Fruit fly (Drosophila melanogaster) whole organism, adult: ENCODE results near the gene CG15773.

ENCODE experiments used
- CG11617 ChIP-seq: fragments of 200-800 bp; sonication (Bioruptor generic); optimal IDR thresholded peaks from 2 replicates; lab custom pipeline; 2017; ENCODE audit warnings: mild to moderate bottlenecking, missing biosample characterization, missing genetic modification reagents, missing genetic modification characterization
- CG12768 ChIP-seq: fragments of 200-800 bp; sonication (Bioruptor generic); optimal IDR thresholded peaks from 2 replicates; lab custom pipeline; 2017; ENCODE audit warnings: missing biosample characterization, missing genetic modification characterization, mild to moderate bottlenecking, moderate library complexity, missing genetic modification reagents
- CG14711 ChIP-seq: fragments of 200-800 bp; sonication (Bioruptor generic); optimal IDR thresholded peaks from 2 replicates; lab custom pipeline; 2018; ENCODE audit warnings: missing biosample characterization, mild to moderate bottlenecking, missing genetic modification characterization, moderate library complexity
- CG1620 ChIP-seq: fragments of 200-800 bp; sonication (Bioruptor generic); optimal IDR thresholded peaks from 2 replicates; lab custom pipeline; 2016; ENCODE audit warnings: missing biosample characterization, missing genetic modification characterization
- CG33017 ChIP-seq: fragments of 200-800 bp; sonication (Bioruptor generic); optimal IDR thresholded peaks from 2 replicates; lab custom pipeline; 2018; ENCODE audit warnings: missing biosample characterization, mild to moderate bottlenecking, missing genetic modification characterization, moderate library complexity
- CG5204 ChIP-seq: fragments of 200-800 bp; sonication (Bioruptor generic); optimal IDR thresholded peaks from 2 replicates; lab custom pipeline; 2016; ENCODE audit warnings: missing biosample characterization, missing genetic modification characterization
- CG7045 ChIP-seq: fragments of 200-800 bp; sonication (Bioruptor generic); optimal IDR thresholded peaks from 2 replicates; lab custom pipeline; 2017; ENCODE audit warnings: missing biosample characterization, mild to moderate bottlenecking, missing genetic modification characterization
- CG7101 ChIP-seq: fragments of 200-800 bp; sonication (Bioruptor generic); optimal IDR thresholded peaks from 2 replicates; lab custom pipeline; 2018; ENCODE audit warnings: missing biosample characterization, mild to moderate bottlenecking, missing genetic modification characterization, moderate library complexity
- Clk ChIP-seq: fragments of 200-800 bp; sonication (Bioruptor generic); optimal IDR thresholded peaks from 2 replicates; lab custom pipeline; 2017; ENCODE audit warnings: missing biosample characterization, missing genetic modification characterization
- Crg-1 ChIP-seq: fragments of 200-800 bp; sonication (Bioruptor generic); optimal IDR thresholded peaks from 2 replicates; lab custom pipeline; 2016; ENCODE audit warnings: missing biosample characterization, missing genetic modification characterization
- Hr96 ChIP-seq: fragments of 200-800 bp; sonication (Bioruptor generic); optimal IDR thresholded peaks from 2 replicates; lab custom pipeline; 2016; ENCODE audit warnings: missing biosample characterization, missing genetic modification characterization
- Mnt ChIP-seq: fragments of 200-800 bp; sonication (Bioruptor generic); optimal IDR thresholded peaks from 2 replicates; lab custom pipeline; 2016; ENCODE audit warnings: missing biosample characterization, mild to moderate bottlenecking, missing genetic modification characterization
- bab1 ChIP-seq: fragments of 200-800 bp; sonication (Bioruptor generic); optimal IDR thresholded peaks from 3 replicates; lab custom pipeline; 2019; ENCODE audit warnings: missing biosample characterization, mild to moderate bottlenecking, missing genetic modification characterization, moderate library complexity
- cic ChIP-seq: fragments of 200-800 bp; sonication (Bioruptor generic); optimal IDR thresholded peaks from 2 replicates; lab custom pipeline; 2017; ENCODE audit warnings: missing biosample characterization, mild to moderate bottlenecking, missing genetic modification characterization, moderate library complexity
- cnc ChIP-seq, 2 experiments: fragments of >200 bp; optimal IDR thresholded peaks; 2 replicates each; lab custom pipeline; 2017
- kay ChIP-seq: fragments of 200-800 bp; sonication (Bioruptor generic); peaks from one replicate; lab custom pipeline; 2016; ENCODE audit warnings: missing biosample characterization, missing genetic modification characterization, borderline replicate concordance
- ovo ChIP-seq: fragments of 200-800 bp; sonication (Bioruptor generic); optimal IDR thresholded peaks from 2 replicates; lab custom pipeline; 2016; ENCODE audit warnings: missing biosample characterization, missing genetic modification characterization
- pad ChIP-seq: fragments of 200-800 bp; sonication (Bioruptor generic); optimal IDR thresholded peaks from 3 replicates; lab custom pipeline; 2017; ENCODE audit warnings: missing biosample characterization, missing genetic modification characterization, mild to moderate bottlenecking, moderate library complexity, missing genetic modification reagents
- tj ChIP-seq: fragments of 200-800 bp; sonication (Bioruptor generic); optimal IDR thresholded peaks from 3 replicates; lab custom pipeline; 2017; ENCODE audit warnings: missing biosample characterization, mild to moderate bottlenecking, missing genetic modification characterization, moderate library complexity
- toe ChIP-seq: fragments of 200-800 bp; sonication (Bioruptor generic); optimal IDR thresholded peaks from 2 replicates; lab custom pipeline; 2016; ENCODE audit warnings: missing biosample characterization, missing genetic modification characterization

Gene CG15773

dm6 chrX:5705899-5706312 is 26.6 kb upstream of the CG15773 start:
- TF ChIP-seq CG1620 (GFP tag; lab: Kevin White, UChicago) (peak; percentile 33), Mnt (peak; percentile 39), Hr96 (peak; percentile 50), CG7045 (GFP tag; lab: Kevin White, UChicago) (peak; percentile 64), kay (GFP tag; lab: Kevin White, UChicago) (peak; percentile 29), CG14711 (peak; percentile 71), CG11617 (GFP tag; lab: Kevin White, UChicago) (peak; percentile 38), pad (peak; percentile 32), CG12768 (GFP tag; lab: Kevin White, UChicago) (peak; percentile 66), toe (GFP tag; lab: Kevin White, UChicago) (peak; percentile 34), CG33017 (tag; lab: Kevin White, UChicago) (peak; percentile 74), Crg-1 (GFP tag; lab: Kevin White, UChicago) (no peak), cnc (optimal IDR thresholded peaks at IDR 0.05; lab: Kevin White, UChicago) (no peak), ovo (GFP tag; lab: Kevin White, UChicago) (no peak), tj (GFP tag; lab: Kevin White, UChicago) (peak; percentile 30), bab1 (GFP tag; lab: Kevin White, UChicago) (no peak), Clk (GFP tag; lab: Kevin White, UChicago) (peak; percentile 8), CG7101 (peak; percentile 72), CG5204 (GFP tag; lab: Kevin White, UChicago) (peak; percentile 51), cic (GFP tag; lab: Kevin White, UChicago) (peak; percentile 33)

- no peak for TF ChIP-seq bab1 (GFP tag; lab: Kevin White, UChicago)
- TF ChIP-seq Clk (GFP tag; lab: Kevin White, UChicago): no peak
- TF ChIP-seq CG5204 (GFP tag; lab: Kevin White, UChicago): no peak
- no peak for TF ChIP-seq CG7101
- no peak for TF ChIP-seq Hr96
- TF ChIP-seq toe (GFP tag; lab: Kevin White, UChicago): no peak
- TF ChIP-seq CG14711: no peak
- TF ChIP-seq CG11617 (GFP tag; lab: Kevin White, UChicago): no peak
- no peak for TF ChIP-seq ovo (GFP tag; lab: Kevin White, UChicago)
- no peak for TF ChIP-seq CG33017 (tag; lab: Kevin White, UChicago)
- TF ChIP-seq CG1620 (GFP tag; lab: Kevin White, UChicago): no peak
- TF ChIP-seq CG7045 (GFP tag; lab: Kevin White, UChicago): no peak
- TF ChIP-seq cnc (optimal IDR thresholded peaks at IDR 0.05; lab: Kevin White, UChicago): no peak
- TF ChIP-seq Crg-1 (GFP tag; lab: Kevin White, UChicago): no peak
- no peak for TF ChIP-seq pad
Observed at dm6 chrX:5712966-5713365, 19.6 kb upstream of the CG15773 start.

dm6 chrX:5714786-5715185 is 17.8 kb upstream of the CG15773 start:
- TF ChIP-seq kay (GFP tag; lab: Kevin White, UChicago) (no peak), CG14711 (no peak), Clk (GFP tag; lab: Kevin White, UChicago) (no peak), bab1 (GFP tag; lab: Kevin White, UChicago) (no peak), cic (GFP tag; lab: Kevin White, UChicago) (no peak), CG11617 (GFP tag; lab: Kevin White, UChicago) (no peak)

dm6 chrX:5715455-5716227 is 16.9 kb upstream of the CG15773 start:
- no peak for TF ChIP-seq CG7045 (GFP tag; lab: Kevin White, UChicago)
- no peak for TF ChIP-seq pad
- no peak for TF ChIP-seq Hr96
- TF ChIP-seq CG1620 (GFP tag; lab: Kevin White, UChicago): no peak
- peak; percentile 23 for TF ChIP-seq CG33017 (tag; lab: Kevin White, UChicago)
- no peak for TF ChIP-seq bab1 (GFP tag; lab: Kevin White, UChicago)
- TF ChIP-seq kay (GFP tag; lab: Kevin White, UChicago): no peak
- TF ChIP-seq tj (GFP tag; lab: Kevin White, UChicago): no peak
- TF ChIP-seq CG5204 (GFP tag; lab: Kevin White, UChicago): no peak
- no peak for TF ChIP-seq toe (GFP tag; lab: Kevin White, UChicago)
- TF ChIP-seq CG7101: peak; percentile 12
- no peak for TF ChIP-seq Clk (GFP tag; lab: Kevin White, UChicago)
- no peak for TF ChIP-seq CG14711
- no peak for TF ChIP-seq Mnt
- TF ChIP-seq CG11617 (GFP tag; lab: Kevin White, UChicago): peak; percentile 47
- no peak for TF ChIP-seq Crg-1 (GFP tag; lab: Kevin White, UChicago)
- no peak for TF ChIP-seq CG12768 (GFP tag; lab: Kevin White, UChicago)
- peak; percentile 23 for TF ChIP-seq ovo (GFP tag; lab: Kevin White, UChicago)
- no peak for TF ChIP-seq cnc (optimal IDR thresholded peaks at IDR 0.05; lab: Kevin White, UChicago)

dm6 chrX:5717741-5718475 is 14.6 kb upstream of the CG15773 start, which contains the start of gene CG33080:
Gene CG33080 (minus strand): TSS chrX:5717778.
- TF ChIP-seq cic (GFP tag; lab: Kevin White, UChicago): no peak
- TF ChIP-seq CG7101: peak; percentile 3
- TF ChIP-seq CG14711: peak; percentile 2
